Worm (Caenorhabditis elegans) whole organism, late embryonic: ENCODE data around the gene F31B9.4.

Experiments
- dve-1 ChIP-seq: sonication (generic microtip); optimal IDR thresholded peaks from 2 replicates; lab custom pipeline; 2017; ENCODE audit warnings: antibody characterized with exemption, mild to moderate bottlenecking, missing genetic modification characterization, missing compliant biosample characterization
- elt-2 ChIP-seq: sonication (generic microtip); optimal IDR thresholded peaks from 2 replicates; lab custom pipeline; 2016; ENCODE audit warnings: missing genetic modification reagents, missing genetic modification characterization, missing compliant biosample characterization
- eyg-1 ChIP-seq: sonication (generic microtip); optimal IDR thresholded peaks from 2 replicates; lab custom pipeline; 2016; ENCODE audit warnings: missing genotype, missing genetic modification characterization, missing compliant biosample characterization
- hlh-6 ChIP-seq: sonication (generic microtip); optimal IDR thresholded peaks from 2 replicates; lab custom pipeline; 2016; ENCODE audit warnings: missing genotype, missing genetic modification characterization, missing compliant biosample characterization
- nfya-1 ChIP-seq: sonication (generic microtip); optimal IDR thresholded peaks from 2 replicates; lab custom pipeline; 2017; ENCODE audit warnings: missing genetic modification characterization, mild to moderate bottlenecking, missing compliant biosample characterization, antibody characterized with exemption, moderate library complexity
- nhr-11 ChIP-seq: fragments of 150-350 bp; optimal IDR thresholded peaks from 2 replicates; lab custom pipeline; 2014; ENCODE audit warnings: missing biosample characterization, missing genetic modification characterization
- pha-4 ChIP-seq: fragments of 150-350 bp; optimal IDR thresholded peaks from 2 replicates; lab custom pipeline; 2018; ENCODE audit warnings: missing biosample characterization, missing genetic modification reagents, missing genetic modification characterization

ce11 chrX:15902835-15903234, 14.1 kb downstream of the F31B9.4 start:
- TF ChIP-seq hlh-6 (no peak), pha-4 (tag; lab: Kevin White, UChicago) (no peak), dve-1 (no peak), nhr-11 (no peak), nfya-1 (tag; lab: Kevin White, UChicago) (no peak), eyg-1 (tag; lab: Kevin White, UChicago) (no peak), elt-2 (no peak)
